Worm (Caenorhabditis elegans): ENCODE measurements around the gene C23H3.2.

DNA sequence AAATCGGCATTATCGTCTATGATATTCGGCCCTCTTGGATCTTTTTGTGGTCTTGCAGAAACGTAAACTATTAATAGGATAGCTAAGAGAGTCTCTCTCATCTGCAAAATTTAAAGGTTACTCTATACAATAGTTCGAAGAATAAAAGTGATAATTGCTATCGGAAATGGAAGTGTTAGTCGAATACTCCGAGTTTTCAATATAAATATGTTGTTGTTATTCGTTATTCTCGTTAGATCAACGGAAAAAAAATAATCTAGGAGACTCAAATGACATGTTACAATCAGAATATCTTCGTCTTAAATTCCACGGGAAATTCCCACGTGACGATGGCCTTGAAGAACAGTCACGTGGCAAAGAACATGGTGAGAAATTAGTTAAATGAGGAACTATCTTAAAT is 5.9 kb upstream of the C23H3.2 start, which contains the start of gene tre-5:
- no peak for TF ChIP-seq tbx-37 (GFP tag; conservative IDR thresholded peaks at IDR 0.05)
- no peak for TF ChIP-seq ama-1 (optimal IDR thresholded peaks at IDR 0.05)
- no peak for TF ChIP-seq flt-1 (GFP tag; IDR thresholded peaks at IDR 0.05)
- TF ChIP-seq hmg-4 (GFP tag; optimal IDR thresholded peaks at IDR 0.05): no peak
- no peak for TF ChIP-seq scrt-1 (GFP tag; IDR thresholded peaks at IDR 0.05)
- TF ChIP-seq pes-1 (GFP tag; IDR thresholded peaks at IDR 0.05): no peak
- TF ChIP-seq ets-7 (tag; optimal IDR thresholded peaks at IDR 0.05): no peak
- TF ChIP-seq hnd-1 (tag; optimal IDR thresholded peaks at IDR 0.05): no peak
- TF ChIP-seq ceh-36 (tag; optimal IDR thresholded peaks at IDR 0.05): no peak
- TF ChIP-seq aly-1 (tag; optimal IDR thresholded peaks at IDR 0.05): no peak
